Worm (Caenorhabditis elegans): ENCODE data around the gene clec-185.
A peak's percentile ranks its signal among the peaks of the same experiment; 100 is the strongest.

Gene clec-185

ce11 chrIV:12403440-12403839, 35.0 kb upstream of the clec-185 start:
- TF ChIP-seq snpc-4 (tag; optimal IDR thresholded peaks at IDR 0.05) (no peak), nhr-11 (tag; optimal IDR thresholded peaks at IDR 0.05) (no peak), ceh-28 (tag; optimal IDR thresholded peaks at IDR 0.05) (no peak), mml-1 (tag; optimal IDR thresholded peaks at IDR 0.05) (no peak), nhr-25 (tag; optimal IDR thresholded peaks at IDR 0.05) (peak; percentile 68), mdl-1 (tag; optimal IDR thresholded peaks at IDR 0.05) (no peak), elt-3 (tag; optimal IDR thresholded peaks at IDR 0.05) (peak in 1 of 3 experiments; percentile 1), nhr-23 (tag; optimal IDR thresholded peaks at IDR 0.05) (peak; percentile 91), nhr-43 (tag; optimal IDR thresholded peaks at IDR 0.05; ENCODE audit: poor library complexity, severe bottlenecking) (peak; percentile 68), nhr-28 (tag; optimal IDR thresholded peaks at IDR 0.05) (no peak), lin-15B (tag; optimal IDR thresholded peaks at IDR 0.05) (no peak), pqm-1 (tag; optimal IDR thresholded peaks at IDR 0.05) (no peak), nhr-77 (tag; optimal IDR thresholded peaks at IDR 0.05) (no peak), zag-1 (tag; optimal IDR thresholded peaks at IDR 0.05) (no peak)

ce11 chrIV:12404137-12404536, 34.3 kb upstream of the clec-185 start, which contains the start of gene gex-3:
Gene gex-3, plus strand, starts transcription at chrIV:12404431.
- TF ChIP-seq nhr-67 (tag; optimal IDR thresholded peaks at IDR 0.05) (no peak), R02D3.7 (tag; optimal IDR thresholded peaks at IDR 0.05) (peak; percentile 55), hmg-11 (tag; optimal IDR thresholded peaks at IDR 0.05) (peak; percentile 57), nhr-237 (tag; optimal IDR thresholded peaks at IDR 0.05) (no peak), lin-15B (tag; optimal IDR thresholded peaks at IDR 0.05) (peak; percentile 97), nhr-43 (tag; optimal IDR thresholded peaks at IDR 0.05; ENCODE audit: poor library complexity, severe bottlenecking) (peak; percentile 64), ztf-4 (tag; optimal IDR thresholded peaks at IDR 0.05) (no peak), unc-39 (tag; optimal IDR thresholded peaks at IDR 0.05) (no peak), daf-12 (tag; optimal IDR thresholded peaks at IDR 0.05) (no peak), skn-1 (tag; optimal IDR thresholded peaks at IDR 0.05) (peak; percentile 37), eor-1 (tag; optimal IDR thresholded peaks at IDR 0.05) (no peak), mml-1 (tag; optimal IDR thresholded peaks at IDR 0.05) (no peak), ceh-28 (tag; optimal IDR thresholded peaks at IDR 0.05) (peak; percentile 46), nhr-76 (tag; optimal IDR thresholded peaks at IDR 0.05) (no peak), nhr-77 (tag; optimal IDR thresholded peaks at IDR 0.05) (no peak), egl-5 (tag; optimal IDR thresholded peaks at IDR 0.05) (peak; percentile 91), pha-4 (tag; optimal IDR thresholded peaks at IDR 0.05) (no peak), nhr-11 (tag; optimal IDR thresholded peaks at IDR 0.05) (peak; percentile 9), nfya-1 (tag; optimal IDR thresholded peaks at IDR 0.05; ENCODE audit: insufficient read depth) (peak; percentile 92), ama-1 (optimal IDR thresholded peaks at IDR 0.05) (peak; percentile 3), ceh-82 (tag; optimal IDR thresholded peaks at IDR 0.05) (peak; percentile 6), unc-62 (GFP tag; optimal IDR thresholded peaks at IDR 0.05) (no peak), pqm-1 (tag; optimal IDR thresholded peaks at IDR 0.05) (peak; percentile 63), fkh-2 (tag; optimal IDR thresholded peaks at IDR 0.05) (no peak), nhr-23 (tag; optimal IDR thresholded peaks at IDR 0.05) (peak; percentile 85), zag-1 (tag; optimal IDR thresholded peaks at IDR 0.05) (no peak), snpc-4 (tag; optimal IDR thresholded peaks at IDR 0.05) (peak; percentile 66), nhr-25 (tag; optimal IDR thresholded peaks at IDR 0.05) (peak; percentile 89), lin-39 (tag; optimal IDR thresholded peaks at IDR 0.05) (peak; percentile 98), ceh-16 (tag; optimal IDR thresholded peaks at IDR 0.05) (no peak), fkh-10 (GFP tag; optimal IDR thresholded peaks at IDR 0.05) (peak; percentile 81), elt-1 (tag; optimal IDR thresholded peaks at IDR 0.05) (no peak), ZK546.5 (tag; optimal IDR thresholded peaks at IDR 0.05) (no peak), jun-1 (tag; optimal IDR thresholded peaks at IDR 0.05) (peak; percentile 30), elt-3 (tag; optimal IDR thresholded peaks at IDR 0.05) (no peak), elt-2 (tag; optimal IDR thresholded peaks at IDR 0.05) (peak; percentile 48), lsy-12 (tag; optimal IDR thresholded peaks at IDR 0.05) (no peak), aly-2 (tag; optimal IDR thresholded peaks at IDR 0.05) (no peak), sea-2 (GFP tag; optimal IDR thresholded peaks at IDR 0.05) (no peak)

- no peak for TF ChIP-seq nhr-77 (tag; optimal IDR thresholded peaks at IDR 0.05)
- TF ChIP-seq snpc-4 (tag; optimal IDR thresholded peaks at IDR 0.05): no peak
- no peak for TF ChIP-seq elt-1 (tag; optimal IDR thresholded peaks at IDR 0.05)
- no peak for TF ChIP-seq nhr-43 (tag; optimal IDR thresholded peaks at IDR 0.05; ENCODE audit: poor library complexity, severe bottlenecking)
- TF ChIP-seq ztf-4 (tag; optimal IDR thresholded peaks at IDR 0.05): no peak
- TF ChIP-seq mml-1 (tag; optimal IDR thresholded peaks at IDR 0.05): no peak
- TF ChIP-seq ztf-11 (tag; optimal IDR thresholded peaks at IDR 0.05): no peak
Observed at ce11 chrIV:12408625-12409024, 29.8 kb upstream of the clec-185 start, which contains the start of gene dsb-1. Gene dsb-1, plus strand, starts transcription at chrIV:12408925.

All from whole organism, L3 larva.